Fruit fly (Drosophila melanogaster) whole organism, embryonic: ENCODE measurements around the gene mAcon1.

Experiments
- Bgb ChIP-seq: fragments of 200-800 bp; sonication (Bioruptor generic); IDR thresholded peaks from 2 replicates; pipeline ENCODE4 v1.3.6; 2022; ENCODE audit warnings: missing biosample characterization, missing genetic modification characterization; ENCODE audit not compliant: partially characterized antibody
- CG10267 ChIP-seq: fragments of 200-800 bp; sonication (Bioruptor generic); optimal IDR thresholded peaks from 2 replicates; lab custom pipeline; 2018; ENCODE audit warnings: missing biosample characterization, mild to moderate bottlenecking, missing genetic modification characterization, moderate library complexity
- CG12391 ChIP-seq: fragments of 200-800 bp; sonication (Bioruptor generic); optimal IDR thresholded peaks from 3 replicates; lab custom pipeline; 2018; ENCODE audit warnings: missing biosample characterization, mild to moderate bottlenecking, missing genetic modification characterization, moderate library complexity
- CG12744 ChIP-seq: fragments of 200-800 bp; sonication (Bioruptor generic); optimal IDR thresholded peaks from 2 replicates; lab custom pipeline; 2016; ENCODE audit warnings: missing biosample characterization, missing genetic modification characterization
- CG13287 ChIP-seq: fragments of 200-800 bp; sonication (Bioruptor generic); IDR thresholded peaks from 2 replicates; pipeline ENCODE4 v1.3.6; 2022; ENCODE audit warnings: missing biosample characterization, missing genetic modification characterization; ENCODE audit not compliant: partially characterized antibody
- CG14014 ChIP-seq: fragments of 200-800 bp; sonication (Bioruptor generic); IDR thresholded peaks from 2 replicates; pipeline ENCODE4 v1.3.6; 2022; ENCODE audit warnings: missing biosample characterization, missing genetic modification characterization
- CG1529 ChIP-seq: fragments of 200-800 bp; sonication (Bioruptor generic); optimal IDR thresholded peaks from 3 replicates; lab custom pipeline; 2018; ENCODE audit warnings: missing biosample characterization, missing genetic modification characterization
- CG16813 ChIP-seq: fragments of 200-800 bp; sonication (Bioruptor generic); IDR thresholded peaks from 3 replicates; pipeline ENCODE4 v1.3.6; 2022; ENCODE audit warnings: missing biosample characterization, missing genetic modification characterization; ENCODE audit not compliant: partially characterized antibody
- CG2120 ChIP-seq: fragments of 200-800 bp; sonication (Bioruptor generic); optimal IDR thresholded peaks from 3 replicates; lab custom pipeline; 2016; ENCODE audit warnings: missing biosample characterization, missing genetic modification characterization
- CG3065 ChIP-seq: fragments of 200-800 bp; sonication (Bioruptor generic); optimal IDR thresholded peaks from 2 replicates; lab custom pipeline; 2016; ENCODE audit warnings: missing biosample characterization, missing genetic modification characterization
- CG32767 ChIP-seq: fragments of 200-800 bp; sonication (Bioruptor generic); IDR thresholded peaks from 2 replicates; pipeline ENCODE4 v1.3.6; 2022; ENCODE audit warnings: missing biosample characterization, missing genetic modification characterization
- CG32772 ChIP-seq: fragments of 200-800 bp; sonication (Bioruptor generic); IDR thresholded peaks from 2 replicates; pipeline ENCODE4 v1.3.6; 2022; ENCODE audit warnings: missing biosample characterization, missing genetic modification characterization
- CG3847 ChIP-seq: fragments of 200-800 bp; sonication (Bioruptor generic); IDR thresholded peaks from 2 replicates; pipeline ENCODE4 v1.3.6; 2022; ENCODE audit warnings: missing biosample characterization, missing genetic modification characterization
- CG3995 ChIP-seq: fragments of 200-800 bp; sonication (Bioruptor generic); optimal IDR thresholded peaks from 3 replicates; lab custom pipeline; 2016; ENCODE audit warnings: missing biosample characterization, missing genetic modification characterization
- CG4328 ChIP-seq: fragments of 200-800 bp; sonication (Bioruptor generic); optimal IDR thresholded peaks from 3 replicates; lab custom pipeline; 2017; ENCODE audit warnings: missing biosample characterization, missing genetic modification reagents, missing genetic modification characterization
- CG4617 ChIP-seq: fragments of 200-800 bp; sonication (Bioruptor generic); optimal IDR thresholded peaks from 3 replicates; lab custom pipeline; 2016; ENCODE audit warnings: missing biosample characterization, missing genetic modification characterization, borderline replicate concordance
- CG6175 ChIP-seq: fragments of 200-800 bp; sonication (Bioruptor generic); IDR thresholded peaks from 3 replicates; pipeline ENCODE4 v1.3.6; 2022; ENCODE audit warnings: missing biosample characterization, missing genetic modification characterization
- CG6254 ChIP-seq: fragments of 200-800 bp; sonication (Bioruptor generic); optimal IDR thresholded peaks from 3 replicates; lab custom pipeline; 2017; ENCODE audit warnings: mild to moderate bottlenecking, missing biosample characterization, missing genetic modification reagents, missing genetic modification characterization
- CG6683 ChIP-seq: fragments of 200-800 bp; sonication (Bioruptor generic); optimal IDR thresholded peaks from 2 replicates; lab custom pipeline; 2017; ENCODE audit warnings: missing biosample characterization, mild to moderate bottlenecking, missing genetic modification characterization, missing genetic modification reagents
- CG7271 ChIP-seq: fragments of 200-800 bp; sonication (Bioruptor generic); optimal IDR thresholded peaks from 2 replicates; lab custom pipeline; 2018; ENCODE audit warnings: missing biosample characterization, mild to moderate bottlenecking, missing genetic modification characterization, moderate library complexity
- CG7357 ChIP-seq: fragments of 200-800 bp; sonication (Bioruptor generic); IDR thresholded peaks from 3 replicates; pipeline ENCODE4 v1.3.6; 2022; ENCODE audit warnings: missing biosample characterization, missing genetic modification characterization
- CG7928 ChIP-seq: fragments of 200-800 bp; sonication (Bioruptor generic); optimal IDR thresholded peaks from 2 replicates; lab custom pipeline; 2017; ENCODE audit warnings: missing biosample characterization, mild to moderate bottlenecking, missing genetic modification characterization
- CG8388 ChIP-seq: fragments of 200-800 bp; sonication (Bioruptor generic); optimal IDR thresholded peaks from 2 replicates; lab custom pipeline; 2019; ENCODE audit warnings: missing biosample characterization, mild to moderate bottlenecking, missing genetic modification characterization, moderate library complexity
- CG8478 ChIP-seq: fragments of >200 bp; optimal IDR thresholded peaks from 2 replicates; lab custom pipeline; 2018
- CG9876 ChIP-seq: fragments of 200-800 bp; sonication (Bioruptor generic); optimal IDR thresholded peaks from 2 replicates; lab custom pipeline; 2016; ENCODE audit warnings: missing biosample characterization, missing genetic modification characterization
- CTCF ChIP-seq: fragments of 200-800 bp; sonication (Bioruptor generic); optimal IDR thresholded peaks from 2 replicates; lab custom pipeline; 2017; ENCODE audit warnings: missing biosample characterization, mild to moderate bottlenecking, missing genetic modification characterization, moderate library complexity
- CrebB ChIP-seq: fragments of 200-800 bp; sonication (Bioruptor generic); optimal IDR thresholded peaks from 3 replicates; lab custom pipeline; 2018; ENCODE audit warnings: missing biosample characterization, mild to moderate bottlenecking, missing genetic modification characterization
- D ChIP-seq, 2 experiments: fragments of 200-800 bp in 1 of 2; fragments of >200 bp in 1 of 2; sonication (Bioruptor generic) in 1 of 2; optimal IDR thresholded peaks; 2 replicates in 1 of 2; 3 replicates in 1 of 2; lab custom pipeline; 2017; ENCODE audit warnings: mild to moderate bottlenecking in 1 of 2, missing biosample characterization in 1 of 2, missing genetic modification characterization in 1 of 2, missing genetic modification reagents in 1 of 2
- E2f2 ChIP-seq: fragments of 200-800 bp; sonication (Bioruptor generic); IDR thresholded peaks from 2 replicates; pipeline ENCODE4 v1.3.6; 2022; ENCODE audit warnings: missing biosample characterization, missing genetic modification characterization
- Ets65A ChIP-seq: fragments of 200-800 bp; sonication (Bioruptor generic); peaks from one replicate; lab custom pipeline; 2016; ENCODE audit warnings: missing biosample characterization, missing genetic modification characterization
- H2.0 ChIP-seq: fragments of 200-800 bp; sonication (Bioruptor generic); IDR thresholded peaks from 2 replicates; pipeline ENCODE4 v1.3.6; 2022; ENCODE audit warnings: missing biosample characterization, missing genetic modification characterization
- HLH4C ChIP-seq: fragments of 200-800 bp; sonication (Bioruptor generic); IDR thresholded peaks from 3 replicates; pipeline ENCODE4 v1.3.6; 2022; ENCODE audit warnings: missing biosample characterization, missing genetic modification characterization; ENCODE audit not compliant: partially characterized antibody
- HLH54F ChIP-seq: fragments of 200-800 bp; sonication (Bioruptor generic); optimal IDR thresholded peaks from 3 replicates; lab custom pipeline; 2016; ENCODE audit warnings: missing biosample characterization, missing genetic modification characterization
- Kr ChIP-seq: fragments of 200-800 bp; sonication (Bioruptor generic); optimal IDR thresholded peaks from 2 replicates; lab custom pipeline; 2017; ENCODE audit warnings: missing biosample characterization, mild to moderate bottlenecking, missing genetic modification characterization
- MBD-R2 ChIP-seq: fragments of 200-800 bp; sonication (Bioruptor generic); IDR thresholded peaks from 2 replicates; pipeline ENCODE4 v1.3.6; 2022; ENCODE audit warnings: missing biosample characterization, missing genetic modification characterization
- Med ChIP-seq: fragments of 200-800 bp; sonication (Bioruptor generic); peaks from one replicate; lab custom pipeline; 2016; ENCODE audit warnings: missing biosample characterization, missing genetic modification characterization, mild to moderate bottlenecking, inconsistent platforms, moderate library complexity
- Six4 ChIP-seq: fragments of 200-800 bp; sonication (Bioruptor generic); optimal IDR thresholded peaks from 2 replicates; lab custom pipeline; 2016; ENCODE audit warnings: missing biosample characterization, missing genetic modification characterization
- chn ChIP-seq: fragments of 200-800 bp; sonication (Bioruptor generic); optimal IDR thresholded peaks from 2 replicates; lab custom pipeline; 2016; ENCODE audit warnings: missing biosample characterization, missing genetic modification characterization
- esg ChIP-seq: fragments of 200-800 bp; sonication (Bioruptor generic); conservative IDR thresholded peaks from 2 replicates; pipeline ENCODE4 v1.3.6; 2022; ENCODE audit warnings: missing biosample characterization, missing genetic modification characterization
- gfzf ChIP-seq: fragments of 200-800 bp; sonication (Bioruptor generic); optimal IDR thresholded peaks from 2 replicates; lab custom pipeline; 2016; ENCODE audit warnings: missing biosample characterization, mild to moderate bottlenecking, missing genetic modification characterization, moderate library complexity
- hb ChIP-seq: fragments of 200-800 bp; sonication (Bioruptor generic); IDR thresholded peaks from 3 replicates; pipeline ENCODE4 v1.3.6; 2022; ENCODE audit warnings: missing biosample characterization, missing genetic modification characterization; ENCODE audit not compliant: partially characterized antibody
- hbn ChIP-seq: fragments of 200-800 bp; sonication (Bioruptor generic); IDR thresholded peaks from 2 replicates; pipeline ENCODE4 v1.3.6; 2022; ENCODE audit warnings: missing biosample characterization, missing genetic modification characterization; ENCODE audit not compliant: partially characterized antibody
- hkb ChIP-seq, 2 experiments: fragments of 200-800 bp in 1 of 2; fragments of >200 bp in 1 of 2; sonication (Bioruptor generic) in 1 of 2; IDR thresholded peaks in 1 of 2; optimal IDR thresholded peaks in 1 of 2; 2 replicates each; pipeline versions ENCODE4 v1.3.6 to Lab custom; 2017 to 2022; ENCODE audit warnings: missing biosample characterization in 1 of 2, missing genetic modification characterization in 1 of 2
- nmo ChIP-seq: fragments of 200-800 bp; sonication (Bioruptor generic); optimal IDR thresholded peaks from 2 replicates; lab custom pipeline; 2018; ENCODE audit warnings: missing biosample characterization, mild to moderate bottlenecking, missing genetic modification characterization, moderate library complexity
- oc ChIP-seq: fragments of 200-800 bp; sonication (Bioruptor generic); optimal IDR thresholded peaks from 2 replicates; lab custom pipeline; 2018; ENCODE audit warnings: missing biosample characterization, mild to moderate bottlenecking, missing genetic modification characterization, moderate library complexity
- otp ChIP-seq: fragments of 200-800 bp; sonication (Bioruptor generic); IDR thresholded peaks from 3 replicates; pipeline ENCODE4, ENCODE4 v1.3.6; 2022; ENCODE audit warnings: missing biosample characterization, missing genetic modification characterization
- seq ChIP-seq: fragments of 200-800 bp; sonication (Bioruptor generic); IDR thresholded peaks from 2 replicates; pipeline ENCODE4 v1.3.6; 2022; ENCODE audit warnings: missing biosample characterization, missing genetic modification characterization
- sug ChIP-seq: fragments of 200-800 bp; optimal IDR thresholded peaks from 2 replicates; lab custom pipeline; 2019; ENCODE audit warnings: missing biosample characterization, mild to moderate bottlenecking, missing genetic modification characterization, moderate library complexity
- zf30C ChIP-seq: fragments of 200-800 bp; sonication (Bioruptor generic); optimal IDR thresholded peaks from 3 replicates; lab custom pipeline; 2018; ENCODE audit warnings: missing biosample characterization, mild to moderate bottlenecking, missing genetic modification characterization

mAcon1 gene

dm6 chr2L:21141714-21142500 is 26.5 kb upstream of the mAcon1 start, which contains the start of gene Dap160 (continued):
- TF ChIP-seq hb (peak; percentile 63; the same call in 1 of the 3 replicates), HLH54F (GFP tag; lab: Kevin White, UChicago) (no peak), hbn (peak; percentile 67), hkb (optimal IDR thresholded peaks at IDR 0.05; lab: Kevin White, UChicago) (no peak), hkb (GFP tag; IDR thresholded peaks at IDR 0.05; lab: Robert Waterston, UW) (no peak), CG3847 (peak; percentile 36), CG32767 (GFP tag; lab: Robert Waterston, UW) (no peak), Kr (no peak), CG8478 (lab: Kevin White, UChicago) (no peak), CG6683 (GFP tag; lab: Kevin White, UChicago) (no peak), H2.0 (GFP tag; lab: Robert Waterston, UW) (no peak), CG7928 (GFP tag; lab: Kevin White, UChicago) (no peak), nmo (GFP tag; lab: Kevin White, UChicago) (no peak), CTCF (GFP tag; lab: Kevin White, UChicago) (no peak), CG6254 (no peak), CrebB (tag; lab: Kevin White, UChicago) (no peak), CG3995 (peak; percentile 93), CG13287 (GFP tag; lab: Robert Waterston, UW) (peak; percentile 77), CG1529 (GFP tag; lab: Kevin White, UChicago) (no peak), sug (tag; lab: Kevin White, UChicago) (peak; percentile 5), seq (GFP tag; lab: Robert Waterston, UW) (peak; percentile 29; the same call in 1 of the 2 replicates), CG8388 (no peak), chn (GFP tag; lab: Kevin White, UChicago) (no peak), Med (peak; percentile 79), CG6175 (GFP tag; lab: Robert Waterston, UW) (no peak), E2f2 (GFP tag; lab: Robert Waterston, UW) (peak; percentile 60), CG32772 (GFP tag; lab: Robert Waterston, UW) (no peak), CG12391 (tag; lab: Kevin White, UChicago) (no peak), Ets65A (no peak), CG2120 (GFP tag; lab: Kevin White, UChicago) (peak; percentile 51), D (optimal IDR thresholded peaks at IDR 0.05; lab: Kevin White, UChicago) (no peak), D (GFP tag; optimal IDR thresholded peaks at IDR 0.05; lab: Kevin White, UChicago) (no peak), otp (GFP tag; lab: Robert Waterston, UW) (no peak), Six4 (GFP tag; lab: Kevin White, UChicago) (no peak), CG7357 (GFP tag; lab: Robert Waterston, UW) (peak; percentile 62), CG14014 (GFP tag; lab: Robert Waterston, UW) (no peak), CG4617 (GFP tag; lab: Kevin White, UChicago) (peak; percentile 80), CG10267 (peak; percentile 89), oc (no peak), zf30C (no peak), MBD-R2 (GFP tag; lab: Robert Waterston, UW) (peak; percentile 29; the same call in 1 of the 2 replicates), CG9876 (GFP tag; lab: Kevin White, UChicago) (no peak), CG3065 (GFP tag; lab: Kevin White, UChicago) (no peak), gfzf (GFP tag; lab: Kevin White, UChicago) (peak; percentile 60), CG7271 (tag; lab: Kevin White, UChicago) (no peak), esg (GFP tag; lab: Robert Waterston, UW) (no peak), HLH4C (GFP tag; lab: Robert Waterston, UW) (peak; percentile 62), Bgb (GFP tag; lab: Robert Waterston, UW) (peak; percentile 78), CG12744 (GFP tag; lab: Kevin White, UChicago) (no peak), CG16813 (GFP tag; lab: Robert Waterston, UW) (peak; percentile 71), CG4328 (GFP tag; lab: Kevin White, UChicago) (no peak)
